Worm (Caenorhabditis elegans): ENCODE results near the gene maa-1.

The maa-1 gene

ce11 chrIII:11862149-11862548 lies 39.8 kb upstream of the maa-1 start, which contains the start of gene Y56A3A.2:
Gene Y56A3A.2 (minus strand): TSS chrIII:11862249.
- TF ChIP-seq nhr-102 (tag; optimal IDR thresholded peaks at IDR 0.05) (no peak), nhr-111 (GFP tag; optimal IDR thresholded peaks at IDR 0.05) (no peak), hlh-11 (tag; optimal IDR thresholded peaks at IDR 0.05) (no peak), dmd-9 (GFP tag; IDR thresholded peaks at IDR 0.05) (no peak), ZK337.2 (GFP tag; IDR thresholded peaks at IDR 0.05) (no peak), sdz-12 (GFP tag; optimal IDR thresholded peaks at IDR 0.05) (no peak), attf-4 (tag; optimal IDR thresholded peaks at IDR 0.05) (no peak), Y75B8A.6 (GFP tag; IDR thresholded peaks at IDR 0.05) (no peak), arid-1 (GFP tag; conservative IDR thresholded peaks at IDR 0.05) (no peak), aly-2 (tag; optimal IDR thresholded peaks at IDR 0.05) (no peak)

DNA sequence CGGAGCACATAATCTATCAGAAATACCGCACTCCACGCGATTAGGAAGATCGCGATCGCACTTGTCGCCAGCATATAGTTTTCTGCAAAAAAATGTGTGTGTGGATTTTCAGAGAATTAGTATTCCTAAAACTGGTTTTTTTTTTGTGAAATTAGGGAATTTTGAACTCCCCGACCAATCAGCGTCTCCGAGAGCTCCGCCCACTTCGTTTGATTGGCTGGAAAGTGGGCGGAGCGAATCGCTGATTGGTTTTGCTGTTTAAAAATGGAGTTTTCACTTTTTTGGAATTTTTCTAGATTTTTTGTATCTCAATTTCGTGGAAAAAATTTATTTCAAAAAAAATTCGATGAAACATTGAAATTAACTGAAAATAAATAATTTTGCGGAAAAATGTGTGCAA lies 38.8 kb upstream of the maa-1 start:
- TF ChIP-seq ceh-28 (tag; optimal IDR thresholded peaks at IDR 0.05) = no peak

DNA sequence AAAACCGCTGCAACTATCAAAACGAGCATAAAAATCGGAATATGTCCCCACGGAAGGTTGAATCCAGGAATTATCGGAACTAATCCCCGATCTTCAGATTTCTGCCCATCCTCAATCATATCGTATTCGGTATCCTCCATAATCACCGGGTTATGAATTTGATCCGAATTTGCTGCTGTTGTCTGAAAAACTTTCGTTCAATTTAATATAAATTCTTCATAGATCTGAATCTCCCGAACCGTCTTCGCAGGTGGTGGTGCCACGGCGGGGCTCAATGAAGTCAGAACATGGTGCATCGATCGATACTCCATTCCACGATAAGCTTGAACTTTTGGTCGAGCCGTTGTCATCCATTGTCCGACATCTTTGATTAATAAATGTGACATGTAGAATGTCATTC lies 34.5 kb upstream of the maa-1 start:
- TF ChIP-seq nhr-76 (tag; optimal IDR thresholded peaks at IDR 0.05) (no peak), F44E2.7 (GFP tag; IDR thresholded peaks at IDR 0.05) (no peak), lin-13 (GFP tag; optimal IDR thresholded peaks at IDR 0.05) (no peak), nhr-237 (tag; optimal IDR thresholded peaks at IDR 0.05) (no peak), duxl-1 (tag; optimal IDR thresholded peaks at IDR 0.05; ENCODE audit: poor library complexity) (no peak)

DNA sequence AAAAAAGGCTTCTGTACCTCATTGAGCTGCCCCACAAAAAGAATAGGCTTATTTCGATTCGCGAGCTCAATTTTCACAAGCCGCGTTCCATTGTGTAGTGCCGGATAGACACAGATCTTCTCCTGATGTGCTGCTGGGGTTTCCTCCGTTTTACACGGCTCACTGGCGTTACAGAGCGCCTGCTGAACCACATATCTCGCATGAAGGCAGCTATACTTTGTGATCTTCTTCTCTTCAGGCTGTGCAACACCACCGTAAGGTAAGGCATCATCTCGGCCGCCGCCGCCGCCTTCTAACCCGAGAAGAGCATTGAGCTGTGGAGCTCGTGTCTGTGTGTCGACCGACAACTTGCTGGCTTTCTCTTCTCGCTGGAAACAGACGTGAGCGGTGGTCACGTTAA lies 31.2 kb upstream of the maa-1 start:
- TF ChIP-seq nhr-11 (tag; optimal IDR thresholded peaks at IDR 0.05) (no peak), lin-15B (tag; optimal IDR thresholded peaks at IDR 0.05) (no peak), unc-62 (GFP tag; optimal IDR thresholded peaks at IDR 0.05 in 1 of 2) (peak in 1 of 2 experiments; percentile 73), unc-62 (tag; optimal IDR thresholded peaks at IDR 0.05) (no peak), set-16 (GFP tag; IDR thresholded peaks at IDR 0.05) (peak; percentile 48)

- TF ChIP-seq pha-4 (GFP tag; IDR thresholded peaks at IDR 0.05) (no peak), pha-4 (tag; optimal IDR thresholded peaks at IDR 0.05) (no peak), set-16 (GFP tag; IDR thresholded peaks at IDR 0.05) (no peak), mxl-2 (GFP tag; conservative IDR thresholded peaks at IDR 0.05) (0 out of 2 replicates have a peak, but pooled peaks have one; percentile 10), mxl-3 (GFP tag; optimal IDR thresholded peaks at IDR 0.05) (no peak), aha-1 (tag) (peak; percentile 68)
Measured at ce11 chrIII:11849590-11849989, 27.3 kb upstream of the maa-1 start.

DNA sequence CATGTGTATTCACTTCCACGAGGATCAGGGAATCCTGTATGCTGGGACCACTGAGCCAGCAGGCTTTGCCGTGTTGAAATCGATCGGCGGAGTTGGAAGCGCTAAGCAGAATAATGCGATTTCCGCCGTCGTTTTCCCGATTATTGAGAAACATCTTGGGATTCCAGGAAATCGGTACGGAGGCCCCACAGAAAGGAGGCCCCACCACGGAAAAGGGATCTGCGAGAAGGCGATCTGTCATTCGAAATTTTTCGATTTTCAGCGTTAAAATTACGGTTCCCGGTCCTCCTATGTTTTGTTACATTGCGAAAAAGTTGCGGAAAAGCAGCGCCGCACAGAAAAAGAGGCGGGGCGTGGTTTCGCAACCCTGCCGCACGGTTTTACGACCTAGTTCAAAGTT lies 26.0 kb upstream of the maa-1 start:
- 0 out of 2 replicates have a peak, but pooled peaks have one; percentile 5 for TF ChIP-seq dmd-6 (GFP tag; IDR thresholded peaks at IDR 0.05)
- TF ChIP-seq mes-2 (tag; optimal IDR thresholded peaks at IDR 0.05; ENCODE audit: poor library complexity, severe bottlenecking) = peak; percentile 47
- TF ChIP-seq vab-7 (GFP tag; IDR thresholded peaks at IDR 0.05) = 0 out of 2 replicates have a peak, but pooled peaks have one; percentile 16
- TF ChIP-seq T20F7.1 (GFP tag; optimal IDR thresholded peaks at IDR 0.05) = no peak
- TF ChIP-seq set-16 (GFP tag; IDR thresholded peaks at IDR 0.05) = 0 out of 2 replicates have a peak, but pooled peaks have one; percentile 19

- TF ChIP-seq mdl-1 (tag; optimal IDR thresholded peaks at IDR 0.05) (no peak), zag-1 (tag; optimal IDR thresholded peaks at IDR 0.05) (no peak), nhr-48 (tag; optimal IDR thresholded peaks at IDR 0.05) (no peak), snpc-4 (tag; optimal IDR thresholded peaks at IDR 0.05) (no peak), lsy-2 (tag; optimal IDR thresholded peaks at IDR 0.05) (peak; percentile 54 to 98), pqm-1 (tag; optimal IDR thresholded peaks at IDR 0.05) (no peak), hlh-11 (tag; optimal IDR thresholded peaks at IDR 0.05) (peak; percentile 35), T26A8.4 (GFP tag; IDR thresholded peaks at IDR 0.05) (no peak), unc-62 (GFP tag; optimal IDR thresholded peaks at IDR 0.05 in 1 of 2) (peak in 1 of 2 experiments; percentile 82), unc-62 (tag; optimal IDR thresholded peaks at IDR 0.05) (no peak), tag-97 (GFP tag; IDR thresholded peaks at IDR 0.05) (no peak), lin-39 (tag; optimal IDR thresholded peaks at IDR 0.05) (no peak), ama-1 (optimal IDR thresholded peaks at IDR 0.05) (no peak), zfp-2 (tag; optimal IDR thresholded peaks at IDR 0.05) (no peak), spr-3 (GFP tag; optimal IDR thresholded peaks at IDR 0.05) (no peak)
Measured at ce11 chrIII:11847658-11848202, 25.4 kb upstream of the maa-1 start, which contains the start of gene mif-1. Gene mif-1 (plus strand): TSS chrIII:11848152.

Data from whole organism, L4 larva.